Worm (Caenorhabditis elegans): Measurements from ENCODE around the gene F14H3.14.
A peak's percentile ranks its signal among the peaks of the same experiment; 100 is the strongest.

F14H3.14 gene

ce11 chrV:16041925-16042742 is 20.6 kb downstream of the F14H3.14 start, which contains the start of the genes his-2 and his-1:
Gene his-2, minus strand, starts transcription at chrV:16042283.
Gene his-1, plus strand, starts transcription at chrV:16042520.
- TF ChIP-seq lin-14 (GFP tag; optimal IDR thresholded peaks at IDR 0.05), result peak; percentile 11
- TF ChIP-seq ztf-11 (tag; optimal IDR thresholded peaks at IDR 0.05), result peak in 1 of 2 experiments; percentile 63
- peak; percentile 74 for TF ChIP-seq nhr-85 (tag)
- TF ChIP-seq nhr-47 (tag; optimal IDR thresholded peaks at IDR 0.05), result peak; percentile 11

- TF ChIP-seq xbp-1 (tag; optimal IDR thresholded peaks at IDR 0.05) (peak; percentile 23), lin-14 (GFP tag; optimal IDR thresholded peaks at IDR 0.05) (peak; percentile 3), zip-4 (GFP tag; optimal IDR thresholded peaks at IDR 0.05) (no peak), mep-1 (tag; optimal IDR thresholded peaks at IDR 0.05) (peak; percentile 1), lsy-2 (tag; optimal IDR thresholded peaks at IDR 0.05) (peak in 1 of 2 experiments; percentile 19), unc-86 (tag; optimal IDR thresholded peaks at IDR 0.05) (no peak), efl-1 (optimal IDR thresholded peaks at IDR 0.05) (peak in 1 of 2 experiments; percentile 10), efl-1 (GFP tag; optimal IDR thresholded peaks at IDR 0.05 in 1 of 2) (no peak), nhr-71 (tag; optimal IDR thresholded peaks at IDR 0.05) (peak; percentile 23), pag-3 (tag; optimal IDR thresholded peaks at IDR 0.05; ENCODE audit: borderline replicate concordance, insufficient read depth) (no peak), ets-5 (GFP tag; IDR thresholded peaks at IDR 0.05) (no peak), dpl-1 (GFP tag; optimal IDR thresholded peaks at IDR 0.05) (peak; percentile 18 to 35 (median 19)), nhr-90 (tag; optimal IDR thresholded peaks at IDR 0.05; ENCODE audit: poor library complexity) (peak; percentile 2), mdl-1 (tag; optimal IDR thresholded peaks at IDR 0.05) (no peak), nhr-85 (tag) (peak; percentile 80)
Measured at ce11 chrV:16041412-16041811, 21.3 kb downstream of the F14H3.14 start.

ce11 chrV:16040140-16040827 is 22.4 kb downstream of the F14H3.14 start, which contains the start of the genes his-4 and his-3:
Gene his-4, minus strand, starts transcription at chrV:16040515.
Gene his-3, plus strand, starts transcription at chrV:16040808.
- TF ChIP-seq ztf-11 (tag; optimal IDR thresholded peaks at IDR 0.05), result peak in 1 of 2 experiments; percentile 92
- peak; percentile 76 for TF ChIP-seq swsn-7 (tag; optimal IDR thresholded peaks at IDR 0.05)
- peak; percentile 15 for TF ChIP-seq blmp-1 (tag; optimal IDR thresholded peaks at IDR 0.05)
- TF ChIP-seq C16A3.4 (tag; optimal IDR thresholded peaks at IDR 0.05), result peak; percentile 15
- peak; percentile 20 for TF ChIP-seq tbx-2 (tag; optimal IDR thresholded peaks at IDR 0.05)
- peak; percentile 27 for TF ChIP-seq rnt-1 (tag; optimal IDR thresholded peaks at IDR 0.05)
- TF ChIP-seq nhr-20 (tag; optimal IDR thresholded peaks at IDR 0.05), result peak; percentile 69
- peak; percentile 69 for TF ChIP-seq nhr-71 (tag; optimal IDR thresholded peaks at IDR 0.05)
- TF ChIP-seq nhr-47 (tag; optimal IDR thresholded peaks at IDR 0.05), result peak; percentile 56
- TF ChIP-seq lin-14 (GFP tag; optimal IDR thresholded peaks at IDR 0.05), result peak; percentile 79
- TF ChIP-seq dpl-1 (GFP tag; optimal IDR thresholded peaks at IDR 0.05), result peak in 1 of 3 experiments; percentile 23
- peak; percentile 76 for TF ChIP-seq nhr-90 (tag; optimal IDR thresholded peaks at IDR 0.05; ENCODE audit: poor library complexity)
- TF ChIP-seq grh-1 (GFP tag; IDR thresholded peaks at IDR 0.05), result peak; percentile 78
- peak; percentile 90 for TF ChIP-seq nhr-85 (tag)
- peak; percentile 38 for TF ChIP-seq xbp-1 (tag; optimal IDR thresholded peaks at IDR 0.05)
- peak; percentile 35 for TF ChIP-seq ztf-4 (tag; optimal IDR thresholded peaks at IDR 0.05)
- peak; percentile 43 for TF ChIP-seq unc-86 (tag; optimal IDR thresholded peaks at IDR 0.05)
- peak; percentile 18; the same call in 1 of the 2 replicates for TF ChIP-seq nhr-19 (GFP tag; conservative IDR thresholded peaks at IDR 0.05)
- TF ChIP-seq lin-35 (GFP tag; optimal IDR thresholded peaks at IDR 0.05), result peak in 1 of 2 experiments; percentile 7
- peak; percentile 60 for TF ChIP-seq efl-3 (GFP tag; optimal IDR thresholded peaks at IDR 0.05)
- peak; percentile 54 for TF ChIP-seq snu-23 (GFP tag; optimal IDR thresholded peaks at IDR 0.05)
- TF ChIP-seq mep-1 (tag; optimal IDR thresholded peaks at IDR 0.05), result peak; percentile 30
- TF ChIP-seq efl-1 (optimal IDR thresholded peaks at IDR 0.05), result peak; percentile 25 to 52
- peak in 1 of 2 experiments; percentile 29 for TF ChIP-seq efl-1 (GFP tag; optimal IDR thresholded peaks at IDR 0.05 in 1 of 2)

- TF ChIP-seq efl-1 (optimal IDR thresholded peaks at IDR 0.05) (no peak), efl-1 (GFP tag; optimal IDR thresholded peaks at IDR 0.05 in 1 of 2) (peak in 1 of 2 experiments; percentile 45), fkh-4 (tag; optimal IDR thresholded peaks at IDR 0.05; ENCODE audit: borderline replicate concordance) (no peak), alr-1 (tag; optimal IDR thresholded peaks at IDR 0.05; ENCODE audit: borderline replicate concordance) (no peak)
Measured at ce11 chrV:16036166-16036565, 26.5 kb downstream of the F14H3.14 start, which contains the start of gene T10C6.10. Gene T10C6.10, plus strand, starts transcription at chrV:16036413.
